Worm (Caenorhabditis elegans) whole organism, early embryonic: ENCODE data around the gene T13C2.3.

ENCODE experiments used
- B0310.2 ChIP-seq: sonication (generic microtip); optimal IDR thresholded peaks from 2 replicates; lab custom pipeline; 2016; ENCODE audit warnings: mild to moderate bottlenecking, missing genetic modification characterization, missing compliant biosample characterization
- F13C5.2 ChIP-seq: sonication (generic microtip); optimal IDR thresholded peaks from 2 replicates; lab custom pipeline; 2017; ENCODE audit warnings: mild to moderate bottlenecking, missing genetic modification characterization, inconsistent platforms, missing compliant biosample characterization
- aly-1 ChIP-seq: sonication (generic microtip); optimal IDR thresholded peaks from 2 replicates; lab custom pipeline; 2016; ENCODE audit warnings: missing genetic modification characterization, missing compliant biosample characterization
- ama-1 ChIP-seq: fragments of 150-350 bp; optimal IDR thresholded peaks from 2 replicates; lab custom pipeline; 2014
- ceh-13 ChIP-seq: fragments of 200-800 bp; sonication (Bioruptor generic); optimal IDR thresholded peaks from 2 replicates; lab custom pipeline; 2018; ENCODE audit warnings: mild to moderate bottlenecking, missing genetic modification characterization, missing compliant biosample characterization
- ceh-36 ChIP-seq: sonication (generic microtip); optimal IDR thresholded peaks from 2 replicates; lab custom pipeline; 2016; ENCODE audit warnings: missing genetic modification characterization, inconsistent platforms, missing compliant biosample characterization
- ets-7 ChIP-seq: sonication (generic microtip); optimal IDR thresholded peaks from 2 replicates; lab custom pipeline; 2016; ENCODE audit warnings: missing genotype, missing genetic modification characterization, missing compliant biosample characterization
- flt-1 ChIP-seq: fragments of 200-800 bp; sonication (Bioruptor generic); IDR thresholded peaks from 2 replicates; pipeline ENCODE4 v1.3.6; 2022; ENCODE audit warnings: missing genetic modification characterization, missing compliant biosample characterization
- hmbx-1 ChIP-seq: sonication (generic microtip); optimal IDR thresholded peaks from 2 replicates; lab custom pipeline; 2016; ENCODE audit warnings: mild to moderate bottlenecking, missing genetic modification characterization, missing compliant biosample characterization
- hmg-4 ChIP-seq: fragments of 200-800 bp; sonication (Bioruptor generic); optimal IDR thresholded peaks from 2 replicates; lab custom pipeline; 2018; ENCODE audit warnings: mild to moderate bottlenecking, missing genetic modification characterization, missing compliant biosample characterization
- hnd-1 ChIP-seq: sonication (generic microtip); optimal IDR thresholded peaks from 2 replicates; lab custom pipeline; 2016; ENCODE audit warnings: missing genetic modification characterization, missing compliant biosample characterization
- pes-1 ChIP-seq: fragments of 200-800 bp; sonication (Bioruptor generic); IDR thresholded peaks from 2 replicates; pipeline ENCODE4 v1.3.6; 2022; ENCODE audit warnings: missing genetic modification reagents, missing genetic modification characterization, missing compliant biosample characterization
- scrt-1 ChIP-seq: fragments of 200-800 bp; sonication (Bioruptor generic); IDR thresholded peaks from 2 replicates; pipeline ENCODE4 v1.3.6; 2022; ENCODE audit warnings: missing genetic modification characterization, missing compliant biosample characterization
- sea-1 ChIP-seq: fragments of 200-800 bp; sonication (Bioruptor generic); conservative IDR thresholded peaks from 2 replicates; pipeline ENCODE4 v1.3.6; 2022; ENCODE audit warnings: missing genetic modification characterization, missing compliant biosample characterization
- tbx-11 ChIP-seq: fragments of 200-800 bp; sonication (Bioruptor generic); IDR thresholded peaks from 2 replicates; pipeline ENCODE4 v1.3.6; 2022; ENCODE audit warnings: missing genetic modification characterization, missing compliant biosample characterization
- tbx-37 ChIP-seq: fragments of 200-800 bp; sonication (Bioruptor generic); conservative IDR thresholded peaks from 2 replicates; pipeline ENCODE4 v1.3.6; 2022; ENCODE audit warnings: missing genetic modification reagents, missing genetic modification characterization, missing compliant biosample characterization
- tra-4 ChIP-seq: sonication (generic microtip); optimal IDR thresholded peaks from 2 replicates; lab custom pipeline; 2017; ENCODE audit warnings: missing genetic modification characterization, missing compliant biosample characterization

Gene T13C2.3

DNA sequence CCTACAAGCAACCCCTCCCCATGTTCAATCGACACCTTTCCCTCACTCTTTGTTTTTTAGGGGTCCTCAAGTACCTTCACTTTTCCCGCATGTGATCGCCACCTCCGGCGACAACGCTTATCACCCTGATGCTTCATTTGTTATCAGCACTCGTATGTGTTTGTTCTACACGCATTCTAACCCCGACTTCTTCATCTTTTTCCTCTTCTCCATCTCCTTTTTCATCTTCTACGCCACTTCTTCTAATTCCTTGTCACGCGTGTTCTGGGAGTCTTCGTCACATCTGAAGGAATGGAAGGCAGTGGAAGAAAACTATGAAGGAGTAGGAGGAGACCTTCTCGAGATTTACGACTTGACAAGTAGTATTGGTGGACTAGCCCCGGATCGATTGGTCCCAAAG lies 41.0 kb downstream of the T13C2.3 start:
- TF ChIP-seq scrt-1 (GFP tag; lab: Robert Waterston, UW) (no peak), ceh-36 (peak; percentile 45)

DNA sequence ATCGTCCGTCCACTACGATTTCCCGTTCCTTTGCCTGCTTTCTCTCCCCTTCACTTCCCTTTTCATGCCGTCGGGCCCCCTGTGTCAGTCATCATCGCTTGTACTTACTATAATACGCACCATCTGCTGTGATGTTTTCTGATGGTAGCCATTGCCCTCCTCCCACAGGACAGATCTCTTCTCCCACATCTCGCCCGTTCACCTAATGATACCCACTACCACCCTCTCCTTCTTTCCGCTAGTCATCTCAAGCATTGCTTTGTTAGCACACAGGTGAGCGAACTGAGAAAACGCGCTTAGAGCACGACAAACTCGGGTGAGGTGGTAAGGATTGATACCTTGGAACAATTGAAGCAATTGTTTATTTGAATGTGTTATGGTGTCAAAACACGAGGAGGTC lies 41.9 kb downstream of the T13C2.3 start:
- TF ChIP-seq tra-4: no peak
- peak; percentile 40 for TF ChIP-seq ceh-36
- peak; percentile 57 for TF ChIP-seq hmg-4 (GFP tag; lab: Kevin White, UChicago)

- TF ChIP-seq pes-1 (GFP tag; lab: Robert Waterston, UW) (no peak), ceh-13 (GFP tag; lab: Kevin White, UChicago) (no peak), F13C5.2 (tag; lab: Kevin White, UChicago) (no peak), hmg-4 (GFP tag; lab: Kevin White, UChicago) (peak; percentile 77), B0310.2 (no peak), hmbx-1 (tag; lab: Kevin White, UChicago) (no peak), hnd-1 (tag; lab: Kevin White, UChicago) (no peak), tbx-11 (no peak), ets-7 (tag; lab: Kevin White, UChicago) (peak; percentile 12), ama-1 (lab: Kevin White, UChicago) (no peak), ceh-36 (peak; percentile 83), aly-1 (tag; lab: Kevin White, UChicago) (no peak), tra-4 (no peak), flt-1 (GFP tag; lab: Robert Waterston, UW) (no peak), tbx-37 (GFP tag; lab: Robert Waterston, UW) (no peak), sea-1 (GFP tag; lab: Robert Waterston, UW) (0 out of 2 replicates have a peak, but pooled peaks have one; percentile 44), scrt-1 (GFP tag; lab: Robert Waterston, UW) (no peak)
Observed at ce11 chrII:6831531-6832201, 42.6 kb downstream of the T13C2.3 start.

DNA sequence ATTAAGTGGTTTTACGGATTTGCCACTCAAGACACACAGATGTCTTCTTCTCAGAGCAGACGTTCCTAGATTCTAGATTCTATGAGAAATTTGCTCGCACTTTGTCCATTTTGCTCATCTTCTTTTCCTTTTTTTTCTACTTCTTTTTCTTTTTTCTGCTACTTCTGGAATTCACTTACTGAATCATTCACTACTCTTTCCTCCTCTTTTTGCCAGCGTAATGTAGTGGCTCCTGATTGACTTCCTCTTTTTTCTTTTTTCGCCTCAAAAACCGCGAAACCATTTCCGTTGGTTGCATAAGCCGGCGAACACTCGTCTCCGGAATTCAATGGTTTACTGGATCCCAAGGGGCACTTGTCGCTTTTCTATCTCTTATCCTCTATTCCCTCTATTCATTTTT lies 43.2 kb downstream of the T13C2.3 start:
- no peak for TF ChIP-seq flt-1 (GFP tag; lab: Robert Waterston, UW)
- TF ChIP-seq tra-4: no peak
- TF ChIP-seq ceh-13 (GFP tag; lab: Kevin White, UChicago): no peak
- no peak for TF ChIP-seq sea-1 (GFP tag; lab: Robert Waterston, UW)
- TF ChIP-seq scrt-1 (GFP tag; lab: Robert Waterston, UW): no peak
- TF ChIP-seq F13C5.2 (tag; lab: Kevin White, UChicago): no peak
- TF ChIP-seq ceh-36: no peak
- TF ChIP-seq B0310.2: no peak
- TF ChIP-seq hnd-1 (tag; lab: Kevin White, UChicago): no peak
- no peak for TF ChIP-seq tbx-37 (GFP tag; lab: Robert Waterston, UW)
- no peak for TF ChIP-seq tbx-11
- no peak for TF ChIP-seq aly-1 (tag; lab: Kevin White, UChicago)
- TF ChIP-seq ets-7 (tag; lab: Kevin White, UChicago): no peak
- TF ChIP-seq ama-1 (lab: Kevin White, UChicago): no peak
- no peak for TF ChIP-seq hmg-4 (GFP tag; lab: Kevin White, UChicago)
- TF ChIP-seq pes-1 (GFP tag; lab: Robert Waterston, UW): no peak
- no peak for TF ChIP-seq hmbx-1 (tag; lab: Kevin White, UChicago)

DNA sequence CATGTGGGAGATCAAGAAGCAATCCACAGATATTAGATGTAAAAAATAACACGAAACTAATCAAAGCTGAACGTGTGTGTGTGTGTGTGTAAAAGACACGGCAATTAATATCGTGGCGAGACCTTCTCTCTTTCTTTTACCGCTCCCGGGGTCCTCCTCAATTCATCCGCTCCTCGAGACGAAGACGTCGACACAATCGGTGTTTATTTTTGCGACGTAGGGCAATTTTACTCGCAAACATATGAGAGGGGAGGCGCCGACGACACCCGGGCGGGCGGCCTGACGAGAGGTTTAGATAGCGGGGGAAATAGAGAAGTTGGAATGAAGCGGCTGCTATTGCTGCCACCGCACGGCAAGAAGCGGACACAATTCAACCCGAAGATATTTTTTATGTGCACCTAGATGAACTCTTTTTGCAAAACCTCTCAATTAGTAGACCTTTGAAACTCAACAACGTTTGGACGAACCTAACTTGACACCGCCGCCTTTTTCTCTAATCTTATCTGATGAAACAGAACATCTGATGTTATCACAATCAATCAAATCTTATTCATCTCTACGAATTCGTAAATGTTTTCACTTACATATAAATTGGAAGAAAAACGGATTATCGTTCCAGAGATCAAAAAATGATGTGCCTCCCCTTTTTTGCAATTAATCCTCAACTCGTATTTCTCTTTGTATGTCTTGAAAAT lies 43.8 kb downstream of the T13C2.3 start:
- no peak for TF ChIP-seq hnd-1 (tag; lab: Kevin White, UChicago)
- peak; percentile 13; the same call in 1 of the 2 replicates for TF ChIP-seq flt-1 (GFP tag; lab: Robert Waterston, UW)
- TF ChIP-seq hmg-4 (GFP tag; lab: Kevin White, UChicago): peak; percentile 63

ce11 chrII:6833781-6834339 lies 44.8 kb downstream of the T13C2.3 start:
- no peak for TF ChIP-seq hmbx-1 (tag; lab: Kevin White, UChicago)
- TF ChIP-seq ama-1 (lab: Kevin White, UChicago): no peak
- no peak for TF ChIP-seq tra-4
- peak; percentile 7 for TF ChIP-seq aly-1 (tag; lab: Kevin White, UChicago)
- peak; percentile 69 for TF ChIP-seq ceh-36
- TF ChIP-seq sea-1 (GFP tag; lab: Robert Waterston, UW): no peak

DNA sequence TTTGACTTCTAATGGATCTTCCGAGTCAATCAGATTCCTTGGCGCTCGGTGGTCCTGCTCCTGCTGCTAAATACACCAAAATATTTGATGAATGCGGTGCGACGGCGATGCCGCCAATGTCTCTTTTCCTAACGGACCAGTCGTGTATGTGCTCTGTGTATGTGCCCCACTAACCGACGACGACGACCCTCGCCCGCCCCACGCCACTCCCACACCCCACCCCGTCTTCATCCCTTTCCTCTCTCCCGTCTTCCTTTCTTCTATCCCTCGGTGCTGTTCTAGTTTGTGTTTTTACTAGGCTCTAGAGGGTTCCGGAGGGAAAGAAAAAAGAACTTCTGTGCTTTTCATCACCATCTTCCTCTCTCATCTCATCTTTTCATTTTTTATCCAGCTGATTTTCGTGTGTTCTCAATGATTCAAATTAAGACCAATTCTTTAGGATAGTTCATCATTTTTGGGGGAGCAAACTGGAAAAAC lies 45.6 kb downstream of the T13C2.3 start, which contains the start of gene egl-27:
Gene egl-27, plus strand, starts transcription at position 427 of the 477 bp plus-strand sequence.
- TF ChIP-seq pes-1 (GFP tag; lab: Robert Waterston, UW) (no peak), sea-1 (GFP tag; lab: Robert Waterston, UW) (peak; percentile 69; the same call in 1 of the 2 replicates), ets-7 (tag; lab: Kevin White, UChicago) (no peak), tbx-37 (GFP tag; lab: Robert Waterston, UW) (no peak), B0310.2 (no peak)

ce11 chrII:6835500-6835899 lies 46.5 kb downstream of the T13C2.3 start:
- TF ChIP-seq ets-7 (tag; lab: Kevin White, UChicago) (no peak), B0310.2 (no peak), flt-1 (GFP tag; lab: Robert Waterston, UW) (0 out of 2 replicates have a peak, but pooled peaks have one; percentile 30), F13C5.2 (tag; lab: Kevin White, UChicago) (no peak), hmg-4 (GFP tag; lab: Kevin White, UChicago) (no peak), ama-1 (lab: Kevin White, UChicago) (no peak), ceh-13 (GFP tag; lab: Kevin White, UChicago) (no peak), scrt-1 (GFP tag; lab: Robert Waterston, UW) (no peak)
